Fruit fly (Drosophila melanogaster) whole organism, adult: Measurements from ENCODE around the gene Npc2c.

ENCODE experiments used
- CG5204 ChIP-seq: fragments of 200-800 bp; sonication (Bioruptor generic); optimal IDR thresholded peaks from 2 replicates; lab custom pipeline; 2016; ENCODE audit warnings: missing biosample characterization, missing genetic modification characterization
- Clk ChIP-seq: fragments of 200-800 bp; sonication (Bioruptor generic); optimal IDR thresholded peaks from 2 replicates; lab custom pipeline; 2017; ENCODE audit warnings: missing biosample characterization, missing genetic modification characterization
- Crg-1 ChIP-seq: fragments of 200-800 bp; sonication (Bioruptor generic); optimal IDR thresholded peaks from 2 replicates; lab custom pipeline; 2016; ENCODE audit warnings: missing biosample characterization, missing genetic modification characterization
- kay ChIP-seq: fragments of 200-800 bp; sonication (Bioruptor generic); peaks from one replicate; lab custom pipeline; 2016; ENCODE audit warnings: missing biosample characterization, missing genetic modification characterization, borderline replicate concordance

- no peak for TF ChIP-seq CG5204 (GFP tag; lab: Kevin White, UChicago)
- TF ChIP-seq kay (GFP tag; lab: Kevin White, UChicago): no peak
- TF ChIP-seq Crg-1 (GFP tag; lab: Kevin White, UChicago): no peak
- TF ChIP-seq Clk (GFP tag; lab: Kevin White, UChicago): no peak
These were observed 37.7 kb downstream of the Npc2c start for dm6 chr3R:10097531-10098295.
